Fruit fly (Drosophila melanogaster): ENCODE data around the gene alpha4GT1.
A peak's percentile ranks its signal among the peaks of the same experiment; 100 is the strongest.

The alpha4GT1 gene

DNA sequence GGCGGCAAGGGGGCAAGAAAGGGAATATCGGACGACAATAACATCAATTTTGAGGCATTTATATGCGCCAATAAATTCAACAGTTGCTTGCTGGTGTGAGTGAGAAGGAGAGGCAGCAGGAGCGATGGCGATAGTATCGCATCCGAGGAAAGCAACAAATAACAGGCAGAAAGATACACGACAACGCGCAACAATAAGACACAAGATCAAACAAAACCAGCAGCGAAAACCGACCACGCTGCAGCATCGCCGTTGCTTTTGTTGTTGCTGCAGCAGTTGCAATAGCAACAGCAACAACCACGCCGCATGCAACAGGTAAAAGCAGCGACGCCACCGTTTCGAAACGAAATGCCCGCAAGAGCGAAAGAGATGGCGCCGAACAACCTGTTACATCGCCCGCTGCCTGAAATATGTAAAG lies 22.4 kb downstream of the alpha4GT1 start (continued):
- TF ChIP-seq org-1 (GFP tag; optimal IDR thresholded peaks at IDR 0.05) = no peak
- TF ChIP-seq fd102C (GFP tag; optimal IDR thresholded peaks at IDR 0.05) = no peak
- no peak for TF ChIP-seq abd-A (tag; optimal IDR thresholded peaks at IDR 0.05)
- no peak for TF ChIP-seq Atf6 (GFP tag; IDR thresholded peaks at IDR 0.05)
- TF ChIP-seq her (GFP tag; optimal IDR thresholded peaks at IDR 0.05) = no peak
- no peak for TF ChIP-seq Kr (GFP tag; optimal IDR thresholded peaks at IDR 0.05)
- no peak for TF ChIP-seq jing (GFP tag; optimal IDR thresholded peaks at IDR 0.05)
- TF ChIP-seq CG32532 (GFP tag; IDR thresholded peaks at IDR 0.05) = no peak
- TF ChIP-seq HLHmδ (GFP tag; optimal IDR thresholded peaks at IDR 0.05) = no peak
- TF ChIP-seq CG4854 (GFP tag; optimal IDR thresholded peaks at IDR 0.05) = no peak
- no peak for TF ChIP-seq wek (GFP tag; optimal IDR thresholded peaks at IDR 0.05)
- no peak for TF ChIP-seq B-H1 (GFP tag; IDR thresholded peaks at IDR 0.05)
- no peak for TF ChIP-seq crc (GFP tag; optimal IDR thresholded peaks at IDR 0.05)
- 0 out of 2 replicates have a peak, but pooled peaks have one; percentile 17 for TF ChIP-seq unc-4 (GFP tag; IDR thresholded peaks at IDR 0.05; ENCODE audit: partially characterized antibody)
- TF ChIP-seq CG18764 (GFP tag; optimal IDR thresholded peaks at IDR 0.05) = no peak
- TF ChIP-seq lmd (GFP tag; IDR thresholded peaks at IDR 0.05) = no peak
- peak; percentile 43 for TF ChIP-seq CG1832 (GFP tag; optimal IDR thresholded peaks at IDR 0.05)
- TF ChIP-seq Camta (GFP tag; optimal IDR thresholded peaks at IDR 0.05) = no peak
- TF ChIP-seq CG18262 (tag; optimal IDR thresholded peaks at IDR 0.05) = no peak
- no peak for TF ChIP-seq CG10431 (GFP tag; optimal IDR thresholded peaks at IDR 0.05)
- TF ChIP-seq Dad (GFP tag; optimal IDR thresholded peaks at IDR 0.05) = no peak
- TF ChIP-seq kni (GFP tag; optimal IDR thresholded peaks at IDR 0.05) = peak; percentile 45
- TF ChIP-seq gcm2 (GFP tag; optimal IDR thresholded peaks at IDR 0.05) = no peak
- TF ChIP-seq CG12071 (GFP tag; optimal IDR thresholded peaks at IDR 0.05) = no peak
- no peak for TF ChIP-seq Atf-2 (GFP tag; optimal IDR thresholded peaks at IDR 0.05)
- TF ChIP-seq Xrp1 (GFP tag; IDR thresholded peaks at IDR 0.05) = no peak
- TF ChIP-seq CG14050 (GFP tag; IDR thresholded peaks at IDR 0.05) = no peak
- TF ChIP-seq Six4 (GFP tag; optimal IDR thresholded peaks at IDR 0.05) = no peak
- no peak for TF ChIP-seq CG30020 (tag; optimal IDR thresholded peaks at IDR 0.05)
- no peak for TF ChIP-seq CHES-1-like (GFP tag; optimal IDR thresholded peaks at IDR 0.05)
- TF ChIP-seq Deaf1 (tag; optimal IDR thresholded peaks at IDR 0.05) = no peak
- TF ChIP-seq Jarid2 (GFP tag; optimal IDR thresholded peaks at IDR 0.05) = no peak
- no peak for TF ChIP-seq CG17568 (GFP tag; optimal IDR thresholded peaks at IDR 0.05)
- TF ChIP-seq Bdp1 (GFP tag; optimal IDR thresholded peaks at IDR 0.05) = no peak
- no peak for TF ChIP-seq CG12391 (tag; optimal IDR thresholded peaks at IDR 0.05)
- TF ChIP-seq hth (optimal IDR thresholded peaks at IDR 0.05) = no peak
- no peak for TF ChIP-seq cas (GFP tag; IDR thresholded peaks at IDR 0.05)
- no peak for TF ChIP-seq zen (tag; optimal IDR thresholded peaks at IDR 0.05)
- no peak for TF ChIP-seq da (GFP tag; optimal IDR thresholded peaks at IDR 0.05)
- TF ChIP-seq bsh (GFP tag; optimal IDR thresholded peaks at IDR 0.05) = no peak
- TF ChIP-seq gce (GFP tag; IDR thresholded peaks at IDR 0.05) = no peak
- peak; percentile 31; the same call in 1 of the 2 replicates for TF ChIP-seq CG2129 (GFP tag; IDR thresholded peaks at IDR 0.05; ENCODE audit: partially characterized antibody)
- TF ChIP-seq odd (GFP tag; optimal IDR thresholded peaks at IDR 0.05) = no peak
- TF ChIP-seq CG11560 (tag; IDR thresholded peaks at IDR 0.05) = no peak
- no peak for TF ChIP-seq Poxn (GFP tag; IDR thresholded peaks at IDR 0.05)
- no peak for TF ChIP-seq zen2 (GFP tag; IDR thresholded peaks at IDR 0.05; ENCODE audit: partially characterized antibody)
- TF ChIP-seq Nf-YB (GFP tag; optimal IDR thresholded peaks at IDR 0.05) = peak; percentile 53
- no peak for TF ChIP-seq CG18476 (GFP tag; optimal IDR thresholded peaks at IDR 0.05)

Data from whole organism, embryonic.